Worm (Caenorhabditis elegans) whole organism, late embryonic: ENCODE results near the gene F57C12.2.

Source experiments
- ceh-9 ChIP-seq: sonication (generic microtip); optimal IDR thresholded peaks from 2 replicates; lab custom pipeline; 2016; ENCODE audit warnings: mild to moderate bottlenecking, missing genetic modification characterization, inconsistent platforms, missing compliant biosample characterization
- elt-2 ChIP-seq: sonication (generic microtip); optimal IDR thresholded peaks from 2 replicates; lab custom pipeline; 2016; ENCODE audit warnings: missing genetic modification reagents, missing genetic modification characterization, missing compliant biosample characterization
- fkh-10 ChIP-seq: fragments of 150-350 bp; optimal IDR thresholded peaks from 2 replicates; lab custom pipeline; 2014; ENCODE audit warnings: missing biosample characterization, missing genetic modification reagents, missing genetic modification characterization
- fkh-6 ChIP-seq: sonication (generic microtip); optimal IDR thresholded peaks from 2 replicates; lab custom pipeline; 2016; ENCODE audit warnings: missing genetic modification characterization, missing compliant biosample characterization
- hlh-13 ChIP-seq: fragments of 200-800 bp; sonication (Bioruptor generic); optimal IDR thresholded peaks from 2 replicates; lab custom pipeline; 2018; ENCODE audit warnings: mild to moderate bottlenecking, missing genetic modification characterization, missing compliant biosample characterization
- npax-4 ChIP-seq: sonication (generic microtip); optimal IDR thresholded peaks from 2 replicates; lab custom pipeline; 2016; ENCODE audit warnings: missing genetic modification characterization, missing compliant biosample characterization
- pat-9 ChIP-seq: fragments of 200-800 bp; sonication (Bioruptor generic); optimal IDR thresholded peaks from 2 replicates; lab custom pipeline; 2018; ENCODE audit warnings: mild to moderate bottlenecking, missing genetic modification characterization, moderate library complexity, missing compliant biosample characterization
- pax-1 ChIP-seq: fragments of 150-350 bp; optimal IDR thresholded peaks from 2 replicates; lab custom pipeline; 2014; ENCODE audit warnings: missing biosample characterization, missing genetic modification characterization
- sox-4 ChIP-seq: sonication (generic microtip); optimal IDR thresholded peaks from 2 replicates; lab custom pipeline; 2017; ENCODE audit warnings: mild to moderate bottlenecking, missing genetic modification characterization, inconsistent platforms, missing compliant biosample characterization
- syd-9 ChIP-seq: sonication (generic microtip); optimal IDR thresholded peaks from 2 replicates; lab custom pipeline; 2016; ENCODE audit warnings: mild to moderate bottlenecking, missing genetic modification characterization, moderate library complexity, missing compliant biosample characterization
- tbx-7 ChIP-seq: sonication (generic microtip); optimal IDR thresholded peaks from 2 replicates; lab custom pipeline; 2016; ENCODE audit warnings: missing genotype, missing genetic modification characterization, missing compliant biosample characterization
- unc-55 ChIP-seq: sonication (generic microtip); optimal IDR thresholded peaks from 2 replicates; lab custom pipeline; 2017; ENCODE audit warnings: missing biosample characterization, missing genetic modification reagents, missing genetic modification characterization
- ztf-16 ChIP-seq: sonication (generic microtip); optimal IDR thresholded peaks from 2 replicates; lab custom pipeline; 2017; ENCODE audit warnings: missing genetic modification characterization, missing compliant biosample characterization

DNA sequence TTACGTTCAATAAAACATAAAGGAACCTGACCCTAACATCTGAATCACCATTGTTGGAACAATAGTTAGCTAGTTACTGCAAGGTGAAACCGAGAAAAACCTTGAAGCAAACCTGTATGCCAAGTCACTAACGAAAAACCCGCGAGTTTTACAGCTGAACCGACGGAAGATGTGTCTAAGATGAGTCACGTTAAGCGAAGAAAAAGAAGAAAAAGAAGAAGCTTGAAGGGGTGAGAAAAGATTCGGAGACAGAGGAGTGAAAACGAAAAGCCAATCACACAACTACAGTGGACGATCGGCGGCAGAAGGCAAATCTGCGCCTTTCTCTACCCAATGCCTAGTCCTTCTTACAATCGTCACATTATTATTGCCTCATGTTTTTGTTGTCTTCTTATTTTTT lies 6.7 kb upstream of the F57C12.2 start, which contains the start of gene nas-38:
- TF ChIP-seq fkh-10 = no peak
- no peak for TF ChIP-seq elt-2 (tag; lab: Kevin White, UChicago)
- TF ChIP-seq sox-4 (tag; lab: Kevin White, UChicago) = no peak
- no peak for TF ChIP-seq unc-55
- TF ChIP-seq hlh-13 (GFP tag; lab: Kevin White, UChicago) = no peak
- TF ChIP-seq ztf-16 (tag; lab: Kevin White, UChicago) = no peak
- TF ChIP-seq tbx-7 (tag; lab: Kevin White, UChicago) = no peak
- TF ChIP-seq ceh-9 (tag; lab: Kevin White, UChicago) = no peak
- no peak for TF ChIP-seq fkh-6 (tag; lab: Kevin White, UChicago)
- no peak for TF ChIP-seq pax-1 (tag; lab: Kevin White, UChicago)
- no peak for TF ChIP-seq npax-4
- no peak for TF ChIP-seq pat-9
- no peak for TF ChIP-seq syd-9
